Worm (Caenorhabditis elegans): ENCODE data around the gene trmt-10A.
"Not testable (repeated sequence)": the region's sequence is repeated elsewhere in the genome, so short reads cannot be mapped to it uniquely, and the experiment has no call there.

Gene trmt-10A

DNA sequence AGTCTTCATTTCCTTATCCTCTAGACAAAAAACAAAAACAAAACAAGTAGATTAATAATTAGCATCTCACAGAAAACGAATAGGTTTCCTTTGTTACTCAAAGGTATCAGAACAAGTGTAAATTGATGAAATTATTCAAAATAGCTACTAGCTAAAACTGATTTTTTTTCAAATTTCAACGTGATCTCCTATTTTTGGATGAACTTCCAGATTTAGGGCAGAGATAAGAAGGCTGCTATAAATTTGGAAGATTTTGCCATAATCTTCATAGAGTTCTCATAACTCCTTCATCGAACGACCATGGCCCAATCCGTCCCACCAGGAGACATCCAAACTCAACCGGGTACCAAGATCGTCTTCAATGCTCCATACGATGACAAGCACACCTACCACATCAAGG, 37.7 kb downstream of the trmt-10A start, which contains the start of gene msp-77:
Gene msp-77 (plus strand): TSS at position 301 of the 400 bp plus-strand sequence.
- TF ChIP-seq pqm-1, ahr-1, ceh-30 (tag; optimal IDR thresholded peaks at IDR 0.05): not testable (repeated sequence)

ce11 chrIV:9893649-9894048, 38.4 kb downstream of the trmt-10A start, which contains the start of gene sss-1:
Gene sss-1, minus strand, starts transcription at chrIV:9893749.
- TF ChIP-seq fkh-10 (GFP tag; optimal IDR thresholded peaks at IDR 0.05); sdc-2 (tag; optimal IDR thresholded peaks at IDR 0.05); hlh-13 (GFP tag; optimal IDR thresholded peaks at IDR 0.05): not testable (repeated sequence)

ce11 chrIV:9891938-9892337, 40.1 kb downstream of the trmt-10A start, which contains the start of gene F32B6.4:
Gene F32B6.4, minus strand, starts transcription at chrIV:9892038.
- no peak for TF ChIP-seq ceh-22 (tag; optimal IDR thresholded peaks at IDR 0.05)
- no peak for TF ChIP-seq ceh-9 (tag; optimal IDR thresholded peaks at IDR 0.05)
- TF ChIP-seq hlh-8 (tag; optimal IDR thresholded peaks at IDR 0.05): no peak
- TF ChIP-seq ahr-1 (tag; optimal IDR thresholded peaks at IDR 0.05): no peak
- TF ChIP-seq ceh-18 (tag; optimal IDR thresholded peaks at IDR 0.05): no peak

DNA sequence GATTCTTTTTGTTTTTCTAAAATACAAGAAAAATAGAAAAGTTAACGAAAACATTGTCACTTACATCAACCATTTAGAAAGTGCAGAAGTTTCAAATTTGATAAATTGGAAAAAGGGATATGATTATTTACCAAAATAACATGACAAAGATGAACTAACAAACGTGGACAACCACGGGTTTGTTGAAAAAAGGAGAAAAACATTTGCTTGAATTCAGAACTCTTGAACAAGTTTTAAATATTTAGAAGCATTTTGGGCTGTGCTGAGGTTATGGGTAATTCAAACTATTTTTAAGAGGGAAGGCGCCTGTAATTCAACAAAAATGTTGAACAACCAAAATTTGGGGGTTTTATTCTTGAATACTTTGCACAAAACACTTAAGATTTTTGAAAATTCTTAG, 42.2 kb downstream of the trmt-10A start, which contains the start of gene ttbk-3:
Gene ttbk-3 (minus strand): TSS at position 101 of the 400 bp plus-strand sequence.
- TF ChIP-seq hlh-13 (GFP tag; optimal IDR thresholded peaks at IDR 0.05): no peak
- TF ChIP-seq pha-4 (tag; optimal IDR thresholded peaks at IDR 0.05): no peak

- TF ChIP-seq unc-3 (GFP tag; conservative IDR thresholded peaks at IDR 0.05) (no peak), unc-3 (tag; optimal IDR thresholded peaks at IDR 0.05) (no peak), gmeb-2 (tag; optimal IDR thresholded peaks at IDR 0.05) (no peak), pha-4 (tag; optimal IDR thresholded peaks at IDR 0.05) (no peak), ceh-9 (tag; optimal IDR thresholded peaks at IDR 0.05) (no peak), K02D7.2 (tag; optimal IDR thresholded peaks at IDR 0.05) (no peak), unc-86 (tag; optimal IDR thresholded peaks at IDR 0.05) (no peak), ttx-3 (tag; optimal IDR thresholded peaks at IDR 0.05) (no peak), pag-3 (tag; optimal IDR thresholded peaks at IDR 0.05; ENCODE audit: borderline replicate concordance) (no peak), tbx-2 (tag; optimal IDR thresholded peaks at IDR 0.05) (no peak), sdc-2 (tag; optimal IDR thresholded peaks at IDR 0.05) (no peak), fkh-10 (GFP tag; optimal IDR thresholded peaks at IDR 0.05) (no peak), pqm-1 (tag; optimal IDR thresholded peaks at IDR 0.05) (no peak), elt-4 (tag; optimal IDR thresholded peaks at IDR 0.05) (no peak), nfya-1 (tag; optimal IDR thresholded peaks at IDR 0.05) (peak; percentile 16), mec-3 (tag; optimal IDR thresholded peaks at IDR 0.05; ENCODE audit: borderline replicate concordance) (no peak), hlh-6 (tag; optimal IDR thresholded peaks at IDR 0.05) (no peak), zip-5 (tag; optimal IDR thresholded peaks at IDR 0.05) (no peak), dve-1 (tag; optimal IDR thresholded peaks at IDR 0.05) (peak; percentile 2), ceh-31 (tag; optimal IDR thresholded peaks at IDR 0.05) (peak; percentile 44), che-1 (tag; optimal IDR thresholded peaks at IDR 0.05) (no peak), tbx-7 (tag; optimal IDR thresholded peaks at IDR 0.05) (no peak), sox-2 (GFP tag; IDR thresholded peaks at IDR 0.05) (no peak), ceh-14 (tag; optimal IDR thresholded peaks at IDR 0.05) (no peak), nhr-232 (tag; optimal IDR thresholded peaks at IDR 0.05) (no peak), K09A11.1 (tag; optimal IDR thresholded peaks at IDR 0.05; ENCODE audit: insufficient read depth) (no peak), ets-4 (tag; optimal IDR thresholded peaks at IDR 0.05) (no peak), ceh-2 (tag; optimal IDR thresholded peaks at IDR 0.05) (no peak), T23F11.4 (GFP tag; optimal IDR thresholded peaks at IDR 0.05) (no peak), hlh-30 (tag; optimal IDR thresholded peaks at IDR 0.05; ENCODE audit: insufficient read depth) (no peak), unc-42 (tag; optimal IDR thresholded peaks at IDR 0.05) (peak; percentile 86), unc-55 (GFP tag; optimal IDR thresholded peaks at IDR 0.05) (peak; percentile 28), ztf-16 (tag; optimal IDR thresholded peaks at IDR 0.05) (no peak), dmd-4 (tag; optimal IDR thresholded peaks at IDR 0.05; ENCODE audit: borderline replicate concordance) (no peak), pat-9 (tag; optimal IDR thresholded peaks at IDR 0.05) (no peak), npax-4 (tag; optimal IDR thresholded peaks at IDR 0.05) (no peak)
These were observed 47.8 kb downstream of the trmt-10A start, which contains the start of the genes prp-18 and mccc-1 for ce11 chrIV:9884257-9884656. Gene prp-18, minus strand, starts transcription at chrIV:9884383. Gene mccc-1, plus strand, starts transcription at chrIV:9884570.

Data from whole organism, late embryonic.